Fruit fly (Drosophila melanogaster): ENCODE results near the gene dor.

DNA sequence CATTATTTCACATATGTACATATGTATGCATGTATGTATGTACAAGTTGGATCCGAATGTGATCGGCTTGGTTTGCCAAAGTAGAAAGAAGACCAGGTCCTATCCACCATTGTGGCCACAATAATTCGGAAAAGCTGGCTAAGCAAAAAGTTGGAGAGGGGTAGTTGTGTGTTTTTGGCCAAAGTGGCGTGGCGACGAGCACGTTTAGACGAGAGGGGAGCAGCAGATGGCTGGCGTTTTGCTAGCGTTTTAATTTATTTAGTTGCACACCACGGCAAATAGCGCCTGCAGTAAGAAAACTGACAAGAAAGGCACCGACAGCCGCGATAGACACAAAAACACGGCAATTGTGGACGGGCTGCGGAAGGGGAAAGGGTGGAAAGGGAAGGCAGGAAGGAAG lies 39.7 kb upstream of the dor start:
- no peak for TF ChIP-seq vri (GFP tag; optimal IDR thresholded peaks at IDR 0.05)
- no peak for TF ChIP-seq CG16779 (tag; optimal IDR thresholded peaks at IDR 0.05)
